Fruit fly (Drosophila melanogaster) whole organism, embryonic: ENCODE measurements around the gene CG17359.

ENCODE experiments used
- Atf-2 ChIP-seq: fragments of 200-800 bp; sonication (Bioruptor generic); optimal IDR thresholded peaks from 2 replicates; lab custom pipeline; 2016; ENCODE audit warnings: missing biosample characterization, missing genetic modification characterization
- C15 ChIP-seq: fragments of 200-800 bp; sonication (Bioruptor generic); IDR thresholded peaks from 3 replicates; pipeline ENCODE4 v1.3.6; 2022; ENCODE audit warnings: missing biosample characterization, missing genetic modification characterization
- CG12942 ChIP-seq: fragments of 200-800 bp; sonication (Bioruptor generic); optimal IDR thresholded peaks from 3 replicates; lab custom pipeline; 2016; ENCODE audit warnings: missing biosample characterization, missing genetic modification characterization
- CG13894 ChIP-seq: fragments of 200-800 bp; sonication (Bioruptor generic); optimal IDR thresholded peaks from 3 replicates; lab custom pipeline; 2018; ENCODE audit warnings: missing biosample characterization, mild to moderate bottlenecking, missing genetic modification characterization, moderate library complexity
- CG14860 ChIP-seq: fragments of 200-800 bp; sonication (Bioruptor generic); IDR thresholded peaks from 3 replicates; pipeline ENCODE4 v1.3.6; 2022; ENCODE audit warnings: missing biosample characterization, missing genetic modification characterization; ENCODE audit not compliant: partially characterized antibody
- CG1647 ChIP-seq: fragments of 200-800 bp; sonication (Bioruptor generic); optimal IDR thresholded peaks from 3 replicates; lab custom pipeline; 2016; ENCODE audit warnings: missing biosample characterization, missing genetic modification characterization
- CG16863 ChIP-seq: fragments of 200-800 bp; sonication (Bioruptor generic); optimal IDR thresholded peaks from 3 replicates; lab custom pipeline; 2016; ENCODE audit warnings: missing biosample characterization, missing genetic modification characterization
- CG18476 ChIP-seq: fragments of 200-800 bp; sonication (Bioruptor generic); optimal IDR thresholded peaks from 2 replicates; lab custom pipeline; 2016; ENCODE audit warnings: missing biosample characterization, mild to moderate bottlenecking, missing genetic modification characterization
- CG2199 ChIP-seq: fragments of 200-800 bp; sonication (Bioruptor generic); IDR thresholded peaks from 3 replicates; pipeline ENCODE4 v1.3.6; 2022; ENCODE audit warnings: missing biosample characterization, missing genetic modification characterization
- CG2889 ChIP-seq: fragments of 200-800 bp; sonication (Bioruptor generic); IDR thresholded peaks from 3 replicates; pipeline ENCODE4 v1.3.6; 2022; ENCODE audit warnings: missing biosample characterization, missing genetic modification characterization
- CG31388 ChIP-seq: fragments of 200-800 bp; sonication (Bioruptor generic); optimal IDR thresholded peaks from 2 replicates; lab custom pipeline; 2016; ENCODE audit warnings: missing biosample characterization, missing genetic modification characterization
- CG3163 ChIP-seq: fragments of 200-800 bp; sonication (Bioruptor generic); optimal IDR thresholded peaks from 3 replicates; lab custom pipeline; 2016; ENCODE audit warnings: missing biosample characterization, missing genetic modification characterization
- CG4424 ChIP-seq: fragments of 200-800 bp; sonication (Bioruptor generic); optimal IDR thresholded peaks from 3 replicates; lab custom pipeline; 2016; ENCODE audit warnings: missing biosample characterization, missing genetic modification characterization
- CG7357 ChIP-seq: fragments of 200-800 bp; sonication (Bioruptor generic); IDR thresholded peaks from 3 replicates; pipeline ENCODE4 v1.3.6; 2022; ENCODE audit warnings: missing biosample characterization, missing genetic modification characterization
- CG7745 ChIP-seq: fragments of 200-800 bp; sonication (Bioruptor generic); optimal IDR thresholded peaks from 2 replicates; lab custom pipeline; 2018; ENCODE audit warnings: missing biosample characterization, mild to moderate bottlenecking, missing genetic modification characterization, moderate library complexity
- CG7928 ChIP-seq: fragments of 200-800 bp; sonication (Bioruptor generic); optimal IDR thresholded peaks from 2 replicates; lab custom pipeline; 2017; ENCODE audit warnings: missing biosample characterization, mild to moderate bottlenecking, missing genetic modification characterization
- CG9215 ChIP-seq: fragments of 200-800 bp; sonication (Bioruptor generic); IDR thresholded peaks from 2 replicates; pipeline ENCODE4 v1.3.6; 2022; ENCODE audit warnings: missing biosample characterization, missing genetic modification characterization
- CG9876 ChIP-seq: fragments of 200-800 bp; sonication (Bioruptor generic); optimal IDR thresholded peaks from 2 replicates; lab custom pipeline; 2016; ENCODE audit warnings: missing biosample characterization, missing genetic modification characterization
- Ets65A ChIP-seq: fragments of 200-800 bp; sonication (Bioruptor generic); peaks from one replicate; lab custom pipeline; 2016; ENCODE audit warnings: missing biosample characterization, missing genetic modification characterization
- HHEX ChIP-seq: fragments of 200-800 bp; sonication (Bioruptor generic); optimal IDR thresholded peaks from 3 replicates; lab custom pipeline; 2017; ENCODE audit warnings: missing biosample characterization, mild to moderate bottlenecking, missing genetic modification characterization, missing genetic modification reagents
- HLH3B ChIP-seq: fragments of 200-800 bp; sonication (Bioruptor generic); IDR thresholded peaks from 2 replicates; pipeline ENCODE4 v1.3.6; 2022; ENCODE audit warnings: missing biosample characterization, missing genetic modification characterization
- Hr78 ChIP-seq, 2 experiments: fragments of 200-800 bp in 1 of 2; fragments of >200 bp in 1 of 2; sonication (Bioruptor generic) in 1 of 2; optimal IDR thresholded peaks; 2 replicates each; lab custom pipeline; 2017 to 2019; ENCODE audit warnings: missing biosample characterization in 2 of 2, missing genetic modification characterization in 2 of 2, mild to moderate bottlenecking in 1 of 2, moderate library complexity in 1 of 2
- Kr ChIP-seq: fragments of 200-800 bp; sonication (Bioruptor generic); optimal IDR thresholded peaks from 2 replicates; lab custom pipeline; 2017; ENCODE audit warnings: missing biosample characterization, mild to moderate bottlenecking, missing genetic modification characterization
- Lim3 ChIP-seq: fragments of 200-800 bp; sonication (Bioruptor generic); IDR thresholded peaks from 2 replicates; pipeline ENCODE4 v1.3.6; 2022; ENCODE audit warnings: missing biosample characterization, missing genetic modification characterization
- NfI ChIP-seq: fragments of 200-800 bp; sonication (Bioruptor generic); optimal IDR thresholded peaks from 3 replicates; lab custom pipeline; 2018; ENCODE audit warnings: missing biosample characterization, mild to moderate bottlenecking, missing genetic modification characterization, moderate library complexity
- Six4 ChIP-seq: fragments of 200-800 bp; sonication (Bioruptor generic); optimal IDR thresholded peaks from 2 replicates; lab custom pipeline; 2016; ENCODE audit warnings: missing biosample characterization, missing genetic modification characterization
- Stat92E ChIP-seq, 3 experiments: fragments of >200 bp in 2 of 3; fragments of 200-800 bp in 1 of 3; sonication (Bioruptor generic) in 1 of 3; optimal IDR thresholded peaks; 2 replicates each; lab custom pipeline; 2017 to 2019; ENCODE audit warnings: missing biosample characterization in 3 of 3, missing genetic modification characterization in 3 of 3, mild to moderate bottlenecking in 1 of 3, moderate library complexity in 1 of 3
- Usf ChIP-seq: fragments of 200-800 bp; sonication (Bioruptor generic); optimal IDR thresholded peaks from 2 replicates; lab custom pipeline; 2017; ENCODE audit warnings: missing genotype, missing biosample characterization, missing genetic modification characterization
- ab ChIP-seq: fragments of 200-800 bp; sonication (Bioruptor generic); optimal IDR thresholded peaks from 2 replicates; lab custom pipeline; 2016; ENCODE audit warnings: missing biosample characterization, missing genetic modification characterization
- az2 ChIP-seq: fragments of 200-800 bp; sonication (Bioruptor generic); optimal IDR thresholded peaks from 3 replicates; lab custom pipeline; 2016; ENCODE audit warnings: missing biosample characterization, missing genetic modification characterization
- cato ChIP-seq: fragments of 200-800 bp; sonication (Bioruptor generic); optimal IDR thresholded peaks from 2 replicates; lab custom pipeline; 2016; ENCODE audit warnings: missing biosample characterization, missing genetic modification characterization, borderline replicate concordance
- cg ChIP-seq: fragments of 200-800 bp; sonication (Bioruptor generic); optimal IDR thresholded peaks from 3 replicates; lab custom pipeline; 2019; ENCODE audit warnings: missing biosample characterization, mild to moderate bottlenecking, missing genetic modification characterization, moderate library complexity
- chinmo ChIP-seq: fragments of 200-800 bp; sonication (Bioruptor generic); IDR thresholded peaks from 4 replicates; pipeline ENCODE4 v1.3.6; 2022; ENCODE audit warnings: missing biosample characterization, missing genetic modification characterization; ENCODE audit not compliant: partially characterized antibody
- da ChIP-seq: fragments of 200-800 bp; sonication (Bioruptor generic); optimal IDR thresholded peaks from 2 replicates; lab custom pipeline; 2016; ENCODE audit warnings: missing biosample characterization, missing genetic modification characterization
- disco-r ChIP-seq: fragments of 200-800 bp; sonication (Bioruptor generic); optimal IDR thresholded peaks from 2 replicates; lab custom pipeline; 2016; ENCODE audit warnings: missing biosample characterization, missing genetic modification characterization
- dm ChIP-seq: fragments of 200-800 bp; sonication (Bioruptor generic); optimal IDR thresholded peaks from 3 replicates; lab custom pipeline; 2016; ENCODE audit warnings: missing biosample characterization, missing genetic modification characterization
- dysf ChIP-seq: fragments of 200-800 bp; sonication (Bioruptor generic); IDR thresholded peaks from 3 replicates; pipeline ENCODE4 v1.3.6; 2022; ENCODE audit warnings: missing biosample characterization, missing genetic modification characterization
- ems ChIP-seq: fragments of 200-800 bp; sonication (Bioruptor generic); optimal IDR thresholded peaks from 3 replicates; lab custom pipeline; 2016; ENCODE audit warnings: missing biosample characterization, missing genetic modification characterization
- eyg ChIP-seq: fragments of 200-800 bp; sonication (Bioruptor generic); optimal IDR thresholded peaks from 3 replicates; lab custom pipeline; 2016; ENCODE audit warnings: missing biosample characterization, missing genetic modification characterization
- grn ChIP-seq: fragments of 200-800 bp; sonication (Bioruptor generic); optimal IDR thresholded peaks from 3 replicates; lab custom pipeline; 2017; ENCODE audit warnings: missing biosample characterization, missing genetic modification characterization
- her ChIP-seq: fragments of 200-800 bp; sonication (Bioruptor generic); optimal IDR thresholded peaks from 2 replicates; lab custom pipeline; 2016; ENCODE audit warnings: missing biosample characterization, missing genetic modification characterization
- inv ChIP-seq: fragments of 200-800 bp; sonication (Bioruptor generic); IDR thresholded peaks from 2 replicates; pipeline ENCODE4 v1.3.6; 2022; ENCODE audit warnings: missing biosample characterization, missing genetic modification characterization; ENCODE audit not compliant: partially characterized antibody
- odd ChIP-seq: fragments of 200-800 bp; sonication (Bioruptor generic); optimal IDR thresholded peaks from 2 replicates; lab custom pipeline; 2017; ENCODE audit warnings: missing biosample characterization, mild to moderate bottlenecking, missing genetic modification characterization
- otp ChIP-seq: fragments of 200-800 bp; sonication (Bioruptor generic); IDR thresholded peaks from 3 replicates; pipeline ENCODE4, ENCODE4 v1.3.6; 2022; ENCODE audit warnings: missing biosample characterization, missing genetic modification characterization
- pb ChIP-seq: fragments of 200-800 bp; sonication (Bioruptor generic); optimal IDR thresholded peaks from 3 replicates; lab custom pipeline; 2016; ENCODE audit warnings: missing biosample characterization, missing genetic modification characterization
- peb ChIP-seq: fragments of 200-800 bp; sonication (Bioruptor generic); IDR thresholded peaks from 2 replicates; pipeline ENCODE4 v1.3.6; 2022; ENCODE audit warnings: missing biosample characterization, missing genetic modification characterization
- pita ChIP-seq: fragments of 200-800 bp; sonication (Bioruptor generic); optimal IDR thresholded peaks from 2 replicates; lab custom pipeline; 2017; ENCODE audit warnings: missing biosample characterization, mild to moderate bottlenecking, missing genetic modification characterization
- pros ChIP-seq: fragments of 200-800 bp; sonication (Bioruptor generic); optimal IDR thresholded peaks from 3 replicates; lab custom pipeline; 2019; ENCODE audit warnings: missing biosample characterization, mild to moderate bottlenecking, missing genetic modification characterization, moderate library complexity
- tup ChIP-seq: fragments of 200-800 bp; sonication (Bioruptor generic); optimal IDR thresholded peaks from 2 replicates; lab custom pipeline; 2016; ENCODE audit warnings: missing biosample characterization, mild to moderate bottlenecking, missing genetic modification characterization, moderate library complexity
- unc-4 ChIP-seq: fragments of 200-800 bp; sonication (Bioruptor generic); IDR thresholded peaks from 2 replicates; pipeline ENCODE4 v1.3.6; 2022; ENCODE audit warnings: missing biosample characterization, missing genetic modification characterization; ENCODE audit not compliant: partially characterized antibody
- vfl ChIP-seq: fragments of 200-800 bp; sonication (Bioruptor generic); optimal IDR thresholded peaks from 2 replicates; lab custom pipeline; 2016; ENCODE audit warnings: missing biosample characterization, missing genetic modification characterization
- z ChIP-seq: fragments of 200-800 bp; sonication (Bioruptor generic); IDR thresholded peaks from 3 replicates; pipeline ENCODE4 v1.3.6; 2022; ENCODE audit warnings: missing biosample characterization, missing genetic modification characterization

Gene CG17359

DNA sequence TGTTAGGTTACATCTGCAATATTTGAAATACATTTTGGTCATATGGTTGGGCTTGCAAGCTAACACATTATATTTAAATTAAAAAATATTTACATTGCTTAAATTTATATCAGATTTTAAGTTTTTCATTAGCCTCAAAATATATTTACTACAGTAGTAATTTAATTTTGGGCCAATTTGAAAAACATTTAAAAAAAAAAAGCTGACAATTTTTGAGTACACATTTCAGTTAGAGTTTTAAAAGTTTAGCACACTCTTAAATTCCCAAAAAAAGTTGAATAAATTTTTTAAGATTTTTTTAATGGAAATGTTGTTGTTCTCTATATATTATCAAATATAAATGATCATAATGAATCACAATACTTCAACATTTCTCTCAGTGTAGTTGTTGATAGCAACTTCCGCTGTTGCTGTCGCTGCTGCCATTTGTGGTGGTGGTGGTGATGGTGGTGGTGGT lies 41.8 kb downstream of the CG17359 start (continued):
- TF ChIP-seq Hr78 (GFP tag; optimal IDR thresholded peaks at IDR 0.05; lab: Kevin White, UChicago) (peak in 1 of 2 experiments; percentile 42), her (GFP tag; lab: Kevin White, UChicago) (no peak), peb (GFP tag; lab: Robert Waterston, UW) (no peak), HHEX (GFP tag; lab: Kevin White, UChicago) (peak; percentile 57), ab (no peak), Kr (GFP tag; lab: Kevin White, UChicago) (no peak), az2 (peak; percentile 79), z (no peak), Six4 (GFP tag; lab: Kevin White, UChicago) (peak; percentile 59), dysf (GFP tag; lab: Robert Waterston, UW) (peak; percentile 51), HLH3B (GFP tag; lab: Robert Waterston, UW) (peak; percentile 26; the same call in 1 of the 2 replicates), ems (GFP tag; lab: Kevin White, UChicago) (no peak), Stat92E (GFP tag; optimal IDR thresholded peaks at IDR 0.05; lab: Kevin White, UChicago) (no peak), CG7928 (GFP tag; lab: Kevin White, UChicago) (no peak), cato (GFP tag; lab: Kevin White, UChicago) (peak; percentile 19), Usf (GFP tag; lab: Kevin White, UChicago) (peak; percentile 40), Atf-2 (peak; percentile 51), CG4424 (GFP tag; lab: Kevin White, UChicago) (peak; percentile 87), CG14860 (GFP tag; lab: Robert Waterston, UW) (no peak), CG2199 (GFP tag; lab: Robert Waterston, UW) (no peak), tup (no peak), CG16863 (GFP tag; lab: Kevin White, UChicago) (peak; percentile 4), CG31388 (peak; percentile 60), grn (GFP tag; lab: Kevin White, UChicago) (no peak), pita (GFP tag; lab: Kevin White, UChicago) (no peak), chinmo (GFP tag; lab: Robert Waterston, UW) (no peak), CG7357 (GFP tag; lab: Robert Waterston, UW) (no peak), otp (GFP tag; lab: Robert Waterston, UW) (no peak), CG9876 (no peak), Ets65A (GFP tag; lab: Kevin White, UChicago) (peak; percentile 44), NfI (GFP tag; lab: Kevin White, UChicago) (peak; percentile 24), CG3163 (GFP tag; lab: Kevin White, UChicago) (no peak), vfl (no peak), C15 (GFP tag; lab: Robert Waterston, UW) (no peak), CG12942 (GFP tag; lab: Kevin White, UChicago) (peak; percentile 52), unc-4 (GFP tag; lab: Robert Waterston, UW) (no peak), CG7745 (tag; lab: Kevin White, UChicago) (no peak), odd (GFP tag; lab: Kevin White, UChicago) (peak; percentile 64), CG13894 (tag; lab: Kevin White, UChicago) (no peak), pros (GFP tag; lab: Kevin White, UChicago) (no peak), CG2889 (no peak), CG1647 (GFP tag; lab: Kevin White, UChicago) (no peak), inv (GFP tag; lab: Robert Waterston, UW) (no peak), dm (GFP tag; lab: Kevin White, UChicago) (peak; percentile 16), Lim3 (GFP tag; lab: Robert Waterston, UW) (no peak), pb (GFP tag; lab: Kevin White, UChicago) (no peak), da (GFP tag; lab: Kevin White, UChicago) (no peak), disco-r (GFP tag; lab: Kevin White, UChicago) (no peak), CG18476 (GFP tag; lab: Kevin White, UChicago) (peak; percentile 41), cg (GFP tag; lab: Kevin White, UChicago) (no peak), eyg (GFP tag; lab: Kevin White, UChicago) (no peak), CG9215 (no peak)
